Worm (Caenorhabditis elegans): ENCODE data around the gene Y37E11B.7.

Gene Y37E11B.7

DNA sequence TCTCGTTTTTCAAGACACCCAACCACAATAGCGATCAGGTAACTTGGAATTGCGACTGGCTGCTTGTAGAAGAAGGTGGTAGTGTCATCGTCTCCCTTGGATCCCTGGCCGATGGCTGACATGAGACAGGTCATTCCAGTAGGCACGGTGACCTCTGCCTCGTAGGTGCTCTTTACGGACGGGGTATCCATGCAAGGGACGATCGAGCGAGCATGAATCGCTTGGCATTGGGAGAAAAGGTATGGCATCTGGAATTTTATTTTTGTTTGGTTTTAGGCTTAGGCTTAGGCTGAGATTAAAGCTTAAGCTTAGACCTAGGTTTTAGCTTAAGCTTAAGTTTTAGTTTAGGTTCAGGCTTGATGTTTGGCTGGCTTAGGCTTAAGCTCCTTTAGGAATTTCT lies 11.0 kb upstream of the Y37E11B.7 start:
- no peak for TF ChIP-seq ceh-83 (GFP tag; optimal IDR thresholded peaks at IDR 0.05)
- no peak for TF ChIP-seq zip-8 (tag; optimal IDR thresholded peaks at IDR 0.05)
- TF ChIP-seq snpc-4 (tag; optimal IDR thresholded peaks at IDR 0.05) = no peak
- no peak for TF ChIP-seq nhr-76 (tag; optimal IDR thresholded peaks at IDR 0.05)
- TF ChIP-seq blmp-1 (tag; optimal IDR thresholded peaks at IDR 0.05) = no peak
- no peak for TF ChIP-seq M03D4.4 (tag; optimal IDR thresholded peaks at IDR 0.05)
- TF ChIP-seq unc-62 (GFP tag; optimal IDR thresholded peaks at IDR 0.05) = no peak
- TF ChIP-seq mls-2 (tag; optimal IDR thresholded peaks at IDR 0.05) = no peak
- TF ChIP-seq sem-2 (GFP tag; optimal IDR thresholded peaks at IDR 0.05) = no peak
- TF ChIP-seq hlh-1 (tag; optimal IDR thresholded peaks at IDR 0.05) = no peak
- no peak for TF ChIP-seq lin-32 (GFP tag; optimal IDR thresholded peaks at IDR 0.05)
- TF ChIP-seq nhr-237 (tag; optimal IDR thresholded peaks at IDR 0.05) = no peak
- no peak for TF ChIP-seq ceh-43 (GFP tag; optimal IDR thresholded peaks at IDR 0.05)
- no peak for TF ChIP-seq unc-39 (tag; optimal IDR thresholded peaks at IDR 0.05)
- no peak for TF ChIP-seq flh-1 (GFP tag; optimal IDR thresholded peaks at IDR 0.05)
- TF ChIP-seq nhr-28 (tag; optimal IDR thresholded peaks at IDR 0.05) = no peak
- no peak for TF ChIP-seq unc-120 (tag; optimal IDR thresholded peaks at IDR 0.05; ENCODE audit: poor library complexity, severe bottlenecking)

DNA sequence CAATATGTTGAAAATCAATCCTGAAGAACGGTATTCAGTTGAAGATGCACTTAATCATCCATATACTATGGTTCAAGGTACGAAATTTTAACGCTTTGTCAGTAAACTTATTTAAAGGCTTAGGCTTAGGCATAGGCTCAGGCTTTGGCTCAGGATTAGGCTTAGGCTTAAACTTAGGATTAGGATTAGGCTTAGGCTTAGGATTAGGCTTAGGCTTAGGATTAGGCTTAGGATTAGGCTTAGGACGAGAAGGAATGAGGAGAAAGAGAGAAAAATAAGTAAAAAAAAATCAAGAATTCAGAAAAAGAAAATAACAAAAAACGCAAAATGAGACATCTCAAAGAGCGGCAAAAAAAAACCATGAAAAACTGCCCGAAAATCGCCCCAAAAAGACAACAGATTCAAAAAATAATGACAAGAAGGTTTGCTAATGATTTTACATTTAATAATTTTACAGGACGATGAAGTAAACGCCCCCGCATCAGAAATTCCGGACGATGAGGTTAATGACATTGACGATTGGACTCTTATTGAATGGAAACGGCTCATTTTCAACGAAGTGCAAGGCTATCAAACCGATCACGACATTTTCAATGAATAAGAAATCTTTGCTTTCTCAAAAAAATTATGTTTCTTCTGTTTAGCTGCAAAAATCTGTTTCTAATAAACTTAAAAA lies 8.7 kb upstream of the Y37E11B.7 start:
- TF ChIP-seq nhr-2 (tag; optimal IDR thresholded peaks at IDR 0.05) (no peak), blmp-1 (tag; optimal IDR thresholded peaks at IDR 0.05) (no peak), elt-3 (tag; optimal IDR thresholded peaks at IDR 0.05) (no peak)

DNA sequence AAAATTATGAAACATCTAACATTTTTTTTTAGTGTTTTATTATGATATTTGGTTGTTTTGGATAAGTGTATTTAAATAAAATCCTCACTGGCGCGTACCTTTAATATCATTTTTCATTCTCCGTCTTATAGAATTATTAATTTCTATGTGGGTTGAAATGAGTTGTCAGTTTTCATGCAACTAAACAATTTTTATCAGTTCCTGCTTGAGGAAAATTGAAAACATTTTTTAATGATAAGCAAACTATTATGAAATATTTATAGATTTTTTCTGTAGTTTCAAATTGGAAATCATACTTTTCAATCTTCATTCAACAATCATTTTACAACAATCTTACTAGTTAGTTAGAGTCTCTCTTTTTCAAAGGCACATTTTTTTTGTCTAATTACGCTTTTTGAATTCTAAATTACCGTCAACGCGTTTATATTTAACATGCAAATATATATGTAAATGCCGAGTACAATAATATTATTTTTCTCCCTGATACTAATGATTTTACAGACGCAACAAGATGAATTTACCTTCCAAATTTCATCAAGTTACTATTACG lies 6.4 kb upstream of the Y37E11B.7 start, which contains the start of the genes Y37E11B.10 and kgb-2:
TSS of gene Y37E11B.10 (minus strand) at position 182 of the 550 bp plus-strand sequence.
TSS of gene kgb-2 (plus strand) at position 500 of the 550 bp plus-strand sequence.
- TF ChIP-seq drap-1 (GFP tag; optimal IDR thresholded peaks at IDR 0.05) = no peak
- TF ChIP-seq nhr-12 (tag; optimal IDR thresholded peaks at IDR 0.05) = no peak
- no peak for TF ChIP-seq ces-1 (GFP tag; optimal IDR thresholded peaks at IDR 0.05)
- TF ChIP-seq ceh-39 (tag; optimal IDR thresholded peaks at IDR 0.05) = no peak
- no peak for TF ChIP-seq mep-1 (tag; optimal IDR thresholded peaks at IDR 0.05)
- no peak for TF ChIP-seq M03D4.4 (tag; optimal IDR thresholded peaks at IDR 0.05)
- no peak for TF ChIP-seq lin-32 (GFP tag; optimal IDR thresholded peaks at IDR 0.05)
- no peak for TF ChIP-seq ham-2 (GFP tag; optimal IDR thresholded peaks at IDR 0.05)
- TF ChIP-seq nhr-2 (tag; optimal IDR thresholded peaks at IDR 0.05) = no peak
- TF ChIP-seq unc-39 (tag; optimal IDR thresholded peaks at IDR 0.05) = no peak
- TF ChIP-seq mab-5 (tag; optimal IDR thresholded peaks at IDR 0.05) = no peak
- no peak for TF ChIP-seq hlh-1 (tag; optimal IDR thresholded peaks at IDR 0.05)
- TF ChIP-seq tbx-8 (GFP tag; optimal IDR thresholded peaks at IDR 0.05) = no peak
- no peak for TF ChIP-seq zip-8 (tag; optimal IDR thresholded peaks at IDR 0.05)
- no peak for TF ChIP-seq bed-3 (GFP tag; optimal IDR thresholded peaks at IDR 0.05)
- no peak for TF ChIP-seq nhr-237 (tag; optimal IDR thresholded peaks at IDR 0.05)

DNA sequence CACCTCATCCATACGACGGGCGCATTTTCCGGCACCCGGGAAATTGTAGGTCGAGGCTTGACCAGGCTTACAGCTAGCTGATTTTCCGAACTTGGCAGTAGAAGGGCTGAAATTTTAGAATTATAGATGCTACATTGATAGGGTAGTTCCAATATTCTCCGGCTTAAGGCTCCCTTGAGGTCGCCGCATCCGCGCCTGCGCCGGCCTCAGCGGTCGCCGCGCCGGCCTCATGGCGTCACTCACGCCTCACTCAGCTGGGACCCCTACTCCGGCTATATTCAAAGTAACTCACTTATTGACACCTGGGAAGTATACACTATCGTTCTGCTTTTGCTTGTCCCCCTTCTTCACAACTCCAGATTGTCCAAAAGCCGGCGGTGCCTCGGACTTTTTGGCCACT lies 4.1 kb upstream of the Y37E11B.7 start:
- TF ChIP-seq mls-2 (tag; optimal IDR thresholded peaks at IDR 0.05) = no peak
- TF ChIP-seq sptf-1 (tag; optimal IDR thresholded peaks at IDR 0.05) = no peak
- no peak for TF ChIP-seq nhr-28 (tag; optimal IDR thresholded peaks at IDR 0.05)
- no peak for TF ChIP-seq lin-13 (tag; optimal IDR thresholded peaks at IDR 0.05)
- no peak for TF ChIP-seq unc-39 (tag; optimal IDR thresholded peaks at IDR 0.05)
- no peak for TF ChIP-seq mep-1 (tag; optimal IDR thresholded peaks at IDR 0.05)
- TF ChIP-seq elt-1 (tag; optimal IDR thresholded peaks at IDR 0.05; ENCODE audit: borderline replicate concordance, insufficient read depth) = no peak
- no peak for TF ChIP-seq ceh-83 (GFP tag; optimal IDR thresholded peaks at IDR 0.05)

DNA sequence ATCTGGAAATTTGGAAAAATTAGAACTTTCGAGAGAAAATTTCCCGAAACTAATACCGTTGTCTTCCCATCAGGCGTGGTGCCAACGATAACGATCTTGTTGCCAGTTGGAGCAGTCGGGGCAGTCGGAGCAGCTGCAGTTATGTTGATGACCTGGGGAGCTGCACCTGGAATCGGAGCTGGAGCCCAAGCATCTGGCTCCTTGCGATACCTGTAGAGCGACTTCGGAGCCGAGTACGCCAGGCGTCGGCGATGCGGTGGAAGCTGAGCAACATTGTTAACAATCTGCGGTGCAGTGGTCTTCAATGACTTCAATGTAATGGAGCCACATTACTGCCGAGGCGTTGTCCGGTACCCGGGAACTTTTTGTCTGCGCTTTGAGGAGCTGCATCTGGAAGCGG lies 1.9 kb upstream of the Y37E11B.7 start:
- TF ChIP-seq nhr-28 (tag; optimal IDR thresholded peaks at IDR 0.05) (no peak), lin-13 (tag; optimal IDR thresholded peaks at IDR 0.05) (no peak), sem-2 (GFP tag; optimal IDR thresholded peaks at IDR 0.05) (no peak), nhr-237 (tag; optimal IDR thresholded peaks at IDR 0.05) (no peak), hlh-1 (tag; optimal IDR thresholded peaks at IDR 0.05) (no peak), mls-2 (tag; optimal IDR thresholded peaks at IDR 0.05) (no peak), elt-3 (tag; optimal IDR thresholded peaks at IDR 0.05) (no peak), drap-1 (GFP tag; optimal IDR thresholded peaks at IDR 0.05) (no peak), M03D4.4 (tag; optimal IDR thresholded peaks at IDR 0.05) (no peak), nhr-76 (tag; optimal IDR thresholded peaks at IDR 0.05) (no peak), mab-5 (tag; optimal IDR thresholded peaks at IDR 0.05) (no peak), ztf-11 (tag; optimal IDR thresholded peaks at IDR 0.05) (no peak), ceh-83 (GFP tag; optimal IDR thresholded peaks at IDR 0.05) (no peak)
